Worm (Caenorhabditis elegans) whole organism, early embryonic: ENCODE data around the gene bcmo-1.

Source experiments
- aly-1 ChIP-seq: sonication (generic microtip); optimal IDR thresholded peaks from 2 replicates; lab custom pipeline; 2016; ENCODE audit warnings: missing genetic modification characterization, missing compliant biosample characterization
- ama-1 ChIP-seq: fragments of 150-350 bp; optimal IDR thresholded peaks from 2 replicates; lab custom pipeline; 2014
- flt-1 ChIP-seq: fragments of 200-800 bp; sonication (Bioruptor generic); IDR thresholded peaks from 2 replicates; pipeline ENCODE4 v1.3.6; 2022; ENCODE audit warnings: missing genetic modification characterization, missing compliant biosample characterization
- hnd-1 ChIP-seq: sonication (generic microtip); optimal IDR thresholded peaks from 2 replicates; lab custom pipeline; 2016; ENCODE audit warnings: missing genetic modification characterization, missing compliant biosample characterization
- sea-1 ChIP-seq: fragments of 200-800 bp; sonication (Bioruptor generic); conservative IDR thresholded peaks from 2 replicates; pipeline ENCODE4 v1.3.6; 2022; ENCODE audit warnings: missing genetic modification characterization, missing compliant biosample characterization
- tbx-37 ChIP-seq: fragments of 200-800 bp; sonication (Bioruptor generic); conservative IDR thresholded peaks from 2 replicates; pipeline ENCODE4 v1.3.6; 2022; ENCODE audit warnings: missing genetic modification reagents, missing genetic modification characterization, missing compliant biosample characterization

DNA sequence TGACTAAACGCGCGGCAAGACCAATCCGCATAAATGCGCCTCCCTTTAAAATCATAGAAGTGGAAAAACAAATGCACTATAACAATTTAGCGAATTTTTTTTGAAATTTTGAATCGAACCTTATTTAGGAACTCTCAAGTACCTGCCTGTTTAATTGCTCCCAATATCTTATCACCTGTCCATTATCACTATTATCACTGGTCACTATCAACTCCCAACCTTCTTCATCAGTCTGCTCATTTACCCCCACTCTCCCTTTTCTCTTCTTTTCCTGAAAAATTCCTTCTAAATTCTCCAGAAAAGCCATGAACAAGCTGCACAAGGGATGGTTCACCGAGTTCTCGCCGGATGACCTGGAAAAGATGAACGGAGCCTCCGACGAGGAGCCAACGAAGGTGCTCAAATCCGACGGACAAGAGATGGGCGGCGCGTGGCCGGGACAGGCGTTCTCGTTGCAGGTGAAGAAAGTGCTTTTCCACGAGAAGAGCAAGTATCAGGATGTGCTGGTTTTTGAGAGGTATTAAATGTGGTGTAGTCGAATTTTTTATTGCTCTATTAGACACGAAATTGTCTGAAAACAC, 23.8 kb upstream of the bcmo-1 start, which contains the start of gene spds-1:
- TF ChIP-seq ama-1 (lab: Kevin White, UChicago): no peak
- TF ChIP-seq hnd-1 (tag; lab: Kevin White, UChicago): no peak
- no peak for TF ChIP-seq flt-1 (GFP tag; lab: Robert Waterston, UW)
- TF ChIP-seq tbx-37 (GFP tag; lab: Robert Waterston, UW): no peak
- no peak for TF ChIP-seq aly-1
- no peak for TF ChIP-seq sea-1 (GFP tag; lab: Robert Waterston, UW)
